Worm (Caenorhabditis elegans) whole organism, L4 larva: ENCODE data around the gene dyf-19.

Source experiments
- D1046.2 ChIP-seq: fragments of 200-800 bp; sonication (Bioruptor generic); IDR thresholded peaks from 2 replicates; pipeline ENCODE4 v1.3.6; 2022; ENCODE audit warnings: missing genetic modification characterization, missing compliant biosample characterization
- F44E2.7 ChIP-seq: fragments of 200-800 bp; sonication (Bioruptor generic); IDR thresholded peaks from 2 replicates; pipeline ENCODE4 v2.1.2; 2022; ENCODE audit warnings: missing genetic modification characterization, missing compliant biosample characterization
- T26A8.4 ChIP-seq: fragments of 200-800 bp; sonication (Bioruptor generic); IDR thresholded peaks from 2 replicates; pipeline ENCODE4 v1.3.6; 2022; ENCODE audit warnings: missing genetic modification characterization, missing compliant biosample characterization
- Y105C5A.15 ChIP-seq: fragments of 200-800 bp; sonication (Bioruptor generic); IDR thresholded peaks from 2 replicates; pipeline ENCODE4 v1.3.6; 2022; ENCODE audit warnings: missing genetic modification characterization, missing compliant biosample characterization
- Y5F2A.4 ChIP-seq: fragments of 200-800 bp; sonication (Bioruptor generic); optimal IDR thresholded peaks from 2 replicates; lab custom pipeline; 2018; ENCODE audit warnings: mild to moderate bottlenecking, missing genetic modification characterization, missing compliant biosample characterization
- ZK546.5 ChIP-seq, 2 experiments: sonication (generic microtip); optimal IDR thresholded peaks; 2 replicates each; lab custom pipeline; 2017; ENCODE audit warnings: missing biosample characterization in 2 of 2, missing genetic modification characterization in 2 of 2
- aha-1 ChIP-seq: fragments of 150-350 bp; peaks from one replicate; lab custom pipeline; 2014; ENCODE audit warnings: missing biosample characterization, missing genetic modification characterization
- arid-1 ChIP-seq: fragments of 200-800 bp; sonication (Bioruptor generic); conservative IDR thresholded peaks from 2 replicates; pipeline ENCODE4 v1.3.6; 2022; ENCODE audit warnings: missing genetic modification reagents, missing genetic modification characterization, missing compliant biosample characterization
- attf-4 ChIP-seq: sonication (generic microtip); optimal IDR thresholded peaks from 3 replicates; lab custom pipeline; 2017; ENCODE audit warnings: missing biosample characterization, missing genetic modification characterization
- ceh-20 ChIP-seq: fragments of 200-800 bp; sonication (Bioruptor generic); IDR thresholded peaks from 2 replicates; pipeline ENCODE4 v1.3.6; 2022; ENCODE audit warnings: missing genetic modification reagents, missing genetic modification characterization, missing compliant biosample characterization
- ceh-28 ChIP-seq: fragments of 150-350 bp; optimal IDR thresholded peaks from 2 replicates; lab custom pipeline; 2014; ENCODE audit warnings: missing biosample characterization, missing genetic modification reagents, missing genetic modification characterization
- ceh-44 ChIP-seq: fragments of 200-800 bp; sonication (Bioruptor generic); IDR thresholded peaks from 2 replicates; pipeline ENCODE4 v1.3.6; 2022; ENCODE audit warnings: missing genetic modification reagents, missing genetic modification characterization, missing compliant biosample characterization
- ceh-62 ChIP-seq: sonication (generic microtip); optimal IDR thresholded peaks from 2 replicates; lab custom pipeline; 2017; ENCODE audit warnings: missing biosample characterization, missing genetic modification characterization
- ceh-82 ChIP-seq: sonication (generic microtip); optimal IDR thresholded peaks from 2 replicates; lab custom pipeline; 2017; ENCODE audit warnings: missing biosample characterization, missing genetic modification characterization
- ces-1 ChIP-seq: fragments of 150-350 bp; sonication (generic microtip); optimal IDR thresholded peaks from 4 replicates; lab custom pipeline; 2014; ENCODE audit warnings: missing biosample characterization, missing genetic modification reagents, missing genetic modification characterization
- cey-2 ChIP-seq: sonication (generic microtip); optimal IDR thresholded peaks from 3 replicates; lab custom pipeline; 2017; ENCODE audit warnings: missing genetic modification characterization, mild to moderate bottlenecking, missing compliant biosample characterization, antibody characterized with exemption, borderline replicate concordance; ENCODE audit not compliant: insufficient read depth
- ctbp-1 ChIP-seq: fragments of 200-800 bp; sonication (Bioruptor generic); IDR thresholded peaks from 2 replicates; pipeline ENCODE4 v1.3.6; 2022; ENCODE audit warnings: missing genetic modification reagents, missing genetic modification characterization, missing compliant biosample characterization
- daf-16 ChIP-seq, 3 experiments: sonication (generic microtip); optimal IDR thresholded peaks; 2 replicates each; lab custom pipeline; 2016 to 2017; ENCODE audit warnings: missing genetic modification characterization in 3 of 3, missing genetic modification reagents in 3 of 3, mild to moderate bottlenecking in 2 of 3, missing compliant biosample characterization in 2 of 3, missing biosample characterization in 1 of 3, moderate library complexity in 1 of 3
- egl-43 ChIP-seq: fragments of 200-800 bp; sonication (Bioruptor generic); IDR thresholded peaks from 2 replicates; pipeline ENCODE4 v1.3.6; 2022; ENCODE audit warnings: missing genetic modification reagents, missing genetic modification characterization, missing compliant biosample characterization
- hif-1 ChIP-seq, 2 experiments: sonication (generic microtip); optimal IDR thresholded peaks; 2 replicates each; lab custom pipeline; 2016 to 2017; ENCODE audit warnings: missing compliant biosample characterization in 2 of 2, missing genetic modification characterization in 2 of 2, missing genetic modification reagents in 2 of 2, missing genotype in 2 of 2, mild to moderate bottlenecking in 1 of 2
- lim-7 ChIP-seq: fragments of 200-800 bp; sonication (Bioruptor generic); IDR thresholded peaks from 2 replicates; pipeline ENCODE4 v1.3.6; 2022; ENCODE audit warnings: missing genetic modification characterization, missing compliant biosample characterization
- lin-1 ChIP-seq: fragments of 200-800 bp; sonication (Bioruptor generic); IDR thresholded peaks from 2 replicates; pipeline ENCODE4 v1.3.6; 2022; ENCODE audit warnings: missing genetic modification reagents, missing genetic modification characterization, missing compliant biosample characterization
- lin-13 ChIP-seq: fragments of 150-350 bp; optimal IDR thresholded peaks from 2 replicates; lab custom pipeline; 2014; ENCODE audit warnings: missing biosample characterization, missing genetic modification reagents, missing genetic modification characterization
- lin-29 ChIP-seq: fragments of 200-800 bp; sonication (Bioruptor generic); IDR thresholded peaks from 2 replicates; pipeline ENCODE4 v1.3.6; 2022; ENCODE audit warnings: missing genetic modification reagents, missing genetic modification characterization, missing compliant biosample characterization
- lin-39 ChIP-seq: fragments of 150-350 bp; optimal IDR thresholded peaks from 2 replicates; lab custom pipeline; 2014; ENCODE audit warnings: missing biosample characterization, missing genetic modification reagents, missing genetic modification characterization
- lsy-2 ChIP-seq, 2 experiments: fragments of 150-350 bp in 1 of 2; sonication (generic microtip) in 1 of 2; optimal IDR thresholded peaks; 2 replicates each; lab custom pipeline; 2014 to 2017; ENCODE audit warnings: missing biosample characterization in 2 of 2, missing genetic modification characterization in 2 of 2
- madf-5 ChIP-seq, 2 experiments: fragments of 200-800 bp; sonication (Bioruptor generic); IDR thresholded peaks; 2 replicates each; pipeline ENCODE4 v1.3.6; 2022; ENCODE audit warnings: missing compliant biosample characterization in 2 of 2, missing genetic modification characterization in 2 of 2
- mdt-29 ChIP-seq: fragments of 200-800 bp; sonication (Bioruptor generic); IDR thresholded peaks from 2 replicates; pipeline ENCODE4 v1.3.6; 2022; ENCODE audit warnings: missing genetic modification reagents, missing genetic modification characterization, missing compliant biosample characterization
- mes-2 ChIP-seq: sonication (generic microtip); optimal IDR thresholded peaks from 2 replicates; lab custom pipeline; 2016; ENCODE audit warnings: missing genotype, mild to moderate bottlenecking, missing genetic modification characterization, missing compliant biosample characterization; ENCODE audit not compliant: poor library complexity, severe bottlenecking
- nhr-10 ChIP-seq: fragments of 150-350 bp; optimal IDR thresholded peaks from 2 replicates; lab custom pipeline; 2014; ENCODE audit warnings: missing biosample characterization, missing genetic modification characterization
- nhr-11 ChIP-seq: fragments of 150-350 bp; optimal IDR thresholded peaks from 2 replicates; lab custom pipeline; 2014; ENCODE audit warnings: missing biosample characterization, missing genetic modification characterization
- nhr-28 ChIP-seq: fragments of 150-350 bp; optimal IDR thresholded peaks from 2 replicates; lab custom pipeline; 2014; ENCODE audit warnings: missing biosample characterization, missing genetic modification characterization
- nhr-41 ChIP-seq: fragments of 200-800 bp; sonication (Bioruptor generic); IDR thresholded peaks from 2 replicates; pipeline ENCODE4 v1.3.6; 2022; ENCODE audit warnings: missing genetic modification reagents, missing genetic modification characterization, missing compliant biosample characterization
- nhr-48 ChIP-seq: sonication (generic microtip); optimal IDR thresholded peaks from 2 replicates; lab custom pipeline; 2016; ENCODE audit warnings: mild to moderate bottlenecking, missing genetic modification characterization, missing compliant biosample characterization
- nhr-76 ChIP-seq: fragments of 150-350 bp; optimal IDR thresholded peaks from 2 replicates; lab custom pipeline; 2014; ENCODE audit warnings: missing biosample characterization, missing genetic modification characterization
- php-3 ChIP-seq: fragments of 200-800 bp; sonication (Bioruptor generic); IDR thresholded peaks from 2 replicates; pipeline ENCODE4 v1.3.6; 2022; ENCODE audit warnings: missing genetic modification reagents, missing genetic modification characterization, missing compliant biosample characterization
- pqm-1 ChIP-seq: sonication (generic microtip); optimal IDR thresholded peaks from 2 replicates; lab custom pipeline; 2017; ENCODE audit warnings: missing biosample characterization, missing genetic modification characterization
- saeg-2 ChIP-seq: fragments of 200-800 bp; sonication (Bioruptor generic); IDR thresholded peaks from 2 replicates; pipeline ENCODE4 v1.3.6; 2022; ENCODE audit warnings: missing genetic modification reagents, missing genetic modification characterization, missing compliant biosample characterization
- set-16 ChIP-seq: fragments of 200-800 bp; sonication (Bioruptor generic); IDR thresholded peaks from 2 replicates; pipeline ENCODE4 v1.3.6; 2022; ENCODE audit warnings: missing genetic modification reagents, missing genetic modification characterization, missing compliant biosample characterization
- snpc-4 ChIP-seq: fragments of 150-350 bp; optimal IDR thresholded peaks from 2 replicates; lab custom pipeline; 2014; ENCODE audit warnings: missing biosample characterization, missing genetic modification characterization
- tra-1 ChIP-seq: fragments of 200-800 bp; sonication (Bioruptor generic); IDR thresholded peaks from 2 replicates; pipeline ENCODE4 v1.3.6; 2022; ENCODE audit warnings: missing genetic modification reagents, missing genetic modification characterization, missing compliant biosample characterization
- unc-39 ChIP-seq: sonication (generic microtip); optimal IDR thresholded peaks from 2 replicates; lab custom pipeline; 2017; ENCODE audit warnings: missing biosample characterization, missing genetic modification characterization
- unc-62 ChIP-seq, 3 experiments: fragments of 150-350 bp in 1 of 3; sonication (generic microtip); optimal IDR thresholded peaks in 2 of 3; peaks in 1 of 3; 1 replicate in 1 of 3; 2 replicates in 2 of 3; lab custom pipeline; 2014 to 2017; ENCODE audit warnings: missing biosample characterization in 3 of 3, missing genetic modification characterization in 3 of 3, missing genetic modification reagents in 3 of 3, missing genotype in 1 of 3
- vab-7 ChIP-seq: fragments of 200-800 bp; sonication (Bioruptor generic); IDR thresholded peaks from 2 replicates; pipeline ENCODE4 v1.3.6; 2022; ENCODE audit warnings: missing genetic modification reagents, missing genetic modification characterization, missing compliant biosample characterization
- ztf-11 ChIP-seq: fragments of 150-350 bp; optimal IDR thresholded peaks from 2 replicates; lab custom pipeline; 2014; ENCODE audit warnings: missing biosample characterization, missing genetic modification characterization

Gene dyf-19

DNA sequence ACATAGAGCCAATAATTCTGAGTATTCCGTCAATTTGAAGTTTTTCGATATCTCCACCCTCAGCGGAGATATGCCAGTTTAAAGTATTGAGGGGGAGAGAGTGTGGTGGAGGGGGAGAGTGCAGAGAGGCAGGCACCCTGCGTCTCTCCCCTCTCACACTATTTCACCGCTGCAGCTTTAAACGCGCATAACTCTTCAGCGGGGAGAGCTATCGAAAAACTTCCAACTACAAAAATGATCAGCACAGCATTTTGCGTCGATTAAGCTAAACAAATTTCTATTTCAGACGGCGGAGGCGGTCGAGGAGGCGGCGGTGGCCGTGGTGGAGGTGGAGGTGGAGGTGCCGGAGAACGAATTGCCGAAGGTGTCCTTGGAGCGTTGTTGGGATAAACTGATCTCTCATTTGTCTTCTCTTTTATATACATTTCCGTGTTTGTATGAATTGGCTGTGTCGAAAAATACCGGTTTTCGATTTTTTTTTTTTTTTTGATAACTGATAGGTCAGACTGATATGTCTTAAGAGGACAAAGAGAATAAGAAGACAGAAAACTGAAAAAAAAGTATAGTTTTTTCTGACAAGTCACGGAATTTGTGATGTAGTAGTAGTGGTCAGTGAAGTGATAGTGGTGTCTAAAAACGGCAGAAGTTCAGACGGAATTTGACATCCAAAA lies 13.0 kb upstream of the dyf-19 start:
- TF ChIP-seq ceh-44 (GFP tag; lab: Robert Waterston, UW) (no peak), nhr-41 (GFP tag; lab: Robert Waterston, UW) (0 out of 2 replicates have a peak, but pooled peaks have one; percentile 7), mes-2 (tag; lab: Kevin White, UChicago) (peak; percentile 25), nhr-48 (no peak), snpc-4 (tag; lab: Kevin White, UChicago) (no peak), D1046.2 (GFP tag; lab: Robert Waterston, UW) (peak; percentile 61; the same call in 1 of the 2 replicates), ceh-20 (GFP tag; lab: Robert Waterston, UW) (no peak), ztf-11 (tag; lab: Kevin White, UChicago) (no peak), mdt-29 (0 out of 2 replicates have a peak, but pooled peaks have one; percentile 25), hif-1 (tag; optimal IDR thresholded peaks at IDR 0.05; lab: Kevin White, UChicago) (peak in 1 of 2 experiments; percentile 23), cey-2 (tag; lab: Kevin White, UChicago) (peak; percentile 60), lim-7 (0 out of 2 replicates have a peak, but pooled peaks have one; percentile 32), set-16 (GFP tag; lab: Robert Waterston, UW) (peak; percentile 75), Y5F2A.4 (no peak), unc-39 (tag; lab: Kevin White, UChicago) (no peak), nhr-10 (no peak), ctbp-1 (GFP tag; lab: Robert Waterston, UW) (peak; percentile 32; the same call in 1 of the 2 replicates), F44E2.7 (GFP tag; lab: Robert Waterston, UW) (no peak), T26A8.4 (GFP tag; lab: Robert Waterston, UW) (peak; percentile 66; the same call in 1 of the 2 replicates), saeg-2 (GFP tag; lab: Robert Waterston, UW) (no peak), arid-1 (GFP tag; lab: Robert Waterston, UW) (peak; percentile 3; the same call in 1 of the 2 replicates), egl-43 (GFP tag; lab: Robert Waterston, UW) (peak; percentile 66), nhr-11 (tag; lab: Kevin White, UChicago) (no peak), lin-1 (GFP tag; lab: Robert Waterston, UW) (no peak), madf-5 (GFP tag; IDR thresholded peaks at IDR 0.05; lab: Robert Waterston, UW) (0 out of 4 replicates have a peak, but pooled peaks have one; percentile 11 to 31), ceh-62 (no peak), Y105C5A.15 (GFP tag; lab: Robert Waterston, UW) (no peak), lin-29 (GFP tag; lab: Robert Waterston, UW) (0 out of 2 replicates have a peak, but pooled peaks have one; percentile 6), ces-1 (GFP tag; lab: Kevin White, UChicago) (no peak), lin-13 (GFP tag; lab: Kevin White, UChicago) (peak; percentile 14), ZK546.5 (tag; optimal IDR thresholded peaks at IDR 0.05; lab: Kevin White, UChicago) (no peak), unc-62 (GFP tag; optimal IDR thresholded peaks at IDR 0.05 in 1 of 2; lab: Kevin White, UChicago) (peak in 1 of 2 experiments; percentile 66), unc-62 (tag; optimal IDR thresholded peaks at IDR 0.05; lab: Kevin White, UChicago) (no peak), vab-7 (GFP tag; lab: Robert Waterston, UW) (no peak), ceh-28 (no peak), tra-1 (GFP tag; lab: Robert Waterston, UW) (0 out of 2 replicates have a peak, but pooled peaks have one; percentile 8), nhr-28 (tag; lab: Kevin White, UChicago) (peak; percentile 75), aha-1 (tag; lab: Kevin White, UChicago) (peak; percentile 86), php-3 (GFP tag; lab: Robert Waterston, UW) (peak; percentile 42; the same call in 1 of the 2 replicates)

DNA sequence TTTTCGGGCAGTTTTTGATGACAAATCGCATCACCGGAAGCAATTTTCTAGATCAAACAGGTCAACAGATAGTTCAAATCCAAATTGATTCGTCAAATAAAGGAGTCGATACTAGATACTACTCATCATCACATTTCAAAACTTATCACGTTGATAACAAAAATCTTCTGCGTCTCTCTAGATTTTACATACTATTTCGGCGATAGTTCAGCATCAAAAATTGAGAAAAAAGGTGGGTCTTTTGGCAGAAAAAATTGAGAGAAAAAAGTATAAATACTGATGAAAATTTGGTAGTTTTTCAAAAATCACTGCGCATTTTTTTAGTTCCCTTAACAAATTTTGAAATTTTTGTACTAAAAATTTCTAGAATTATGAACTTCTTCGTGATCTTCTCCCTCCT lies 11.7 kb upstream of the dyf-19 start, which contains the start of gene nlp-26:
nlp-26 (plus strand) TSS at position 301 of the 400 bp plus-strand sequence.
- TF ChIP-seq lin-39 (tag; lab: Kevin White, UChicago): no peak
- no peak for TF ChIP-seq daf-16 (GFP tag; optimal IDR thresholded peaks at IDR 0.05; lab: Kevin White, UChicago)
- no peak for TF ChIP-seq daf-16 (tag; optimal IDR thresholded peaks at IDR 0.05; lab: Kevin White, UChicago)
- no peak for TF ChIP-seq ceh-82 (tag; lab: Kevin White, UChicago)
- no peak for TF ChIP-seq lsy-2 (tag; optimal IDR thresholded peaks at IDR 0.05; lab: Kevin White, UChicago)
- no peak for TF ChIP-seq nhr-76 (tag; lab: Kevin White, UChicago)
- TF ChIP-seq pqm-1: no peak
- no peak for TF ChIP-seq tra-1 (GFP tag; lab: Robert Waterston, UW)
- no peak for TF ChIP-seq attf-4
- TF ChIP-seq, all 104 proteins: peak for 0
